Worm (Caenorhabditis elegans) whole organism, L3 larva: Measurements from ENCODE around the gene cest-35.1.

Source experiments
- R02D3.7 ChIP-seq: fragments of 150-350 bp; optimal IDR thresholded peaks from 2 replicates; lab custom pipeline; 2014; ENCODE audit warnings: missing biosample characterization, missing genetic modification characterization
- ZK546.5 ChIP-seq: sonication (generic microtip); optimal IDR thresholded peaks from 2 replicates; lab custom pipeline; 2017; ENCODE audit warnings: missing biosample characterization, missing genetic modification characterization
- aly-2 ChIP-seq: fragments of 150-350 bp; optimal IDR thresholded peaks from 2 replicates; lab custom pipeline; 2014; ENCODE audit warnings: missing biosample characterization, missing genetic modification characterization
- ama-1 ChIP-seq: fragments of 150-350 bp; optimal IDR thresholded peaks from 2 replicates; lab custom pipeline; 2018
- ceh-28 ChIP-seq: fragments of 150-350 bp; optimal IDR thresholded peaks from 2 replicates; lab custom pipeline; 2014; ENCODE audit warnings: missing biosample characterization, missing genetic modification reagents, missing genetic modification characterization
- ceh-82 ChIP-seq: fragments of 150-350 bp; optimal IDR thresholded peaks from 2 replicates; lab custom pipeline; 2014; ENCODE audit warnings: missing biosample characterization, missing genetic modification characterization
- ceh-9 ChIP-seq: sonication (generic microtip); optimal IDR thresholded peaks from 2 replicates; lab custom pipeline; 2018; ENCODE audit warnings: missing biosample characterization, missing genetic modification characterization
- daf-12 ChIP-seq: fragments of 150-350 bp; optimal IDR thresholded peaks from 2 replicates; lab custom pipeline; 2014; ENCODE audit warnings: missing biosample characterization, missing genetic modification reagents, missing genetic modification characterization
- egl-27 ChIP-seq: sonication (generic microtip); optimal IDR thresholded peaks from 4 replicates; lab custom pipeline; 2017; ENCODE audit warnings: missing biosample characterization, missing genetic modification reagents, missing genetic modification characterization
- egl-5 ChIP-seq: fragments of 150-350 bp; optimal IDR thresholded peaks from 2 replicates; lab custom pipeline; 2017; ENCODE audit warnings: missing biosample characterization, missing genetic modification reagents, missing genetic modification characterization, inconsistent platforms
- elt-1 ChIP-seq: fragments of 150-350 bp; optimal IDR thresholded peaks from 2 replicates; lab custom pipeline; 2014; ENCODE audit warnings: missing biosample characterization, missing genetic modification characterization
- eor-1 ChIP-seq, 2 experiments: fragments of 150-350 bp; optimal IDR thresholded peaks; 2 replicates each; lab custom pipeline; 2014 to 2018; ENCODE audit warnings: missing biosample characterization in 2 of 2, missing genetic modification characterization in 2 of 2
- fkh-10 ChIP-seq: sonication (generic microtip); optimal IDR thresholded peaks from 2 replicates; lab custom pipeline; 2017; ENCODE audit warnings: missing biosample characterization, missing genetic modification reagents, missing genetic modification characterization
- fos-1 ChIP-seq: fragments of 150-350 bp; optimal IDR thresholded peaks from 2 replicates; lab custom pipeline; 2014; ENCODE audit warnings: missing biosample characterization, missing genetic modification characterization
- hmg-11 ChIP-seq: sonication (generic microtip); optimal IDR thresholded peaks from 2 replicates; lab custom pipeline; 2016; ENCODE audit warnings: missing genetic modification characterization, missing compliant biosample characterization
- lin-15B ChIP-seq: fragments of 150-350 bp; optimal IDR thresholded peaks from 2 replicates; lab custom pipeline; 2014; ENCODE audit warnings: missing biosample characterization, missing genetic modification characterization
- lsy-12 ChIP-seq: sonication (generic microtip); optimal IDR thresholded peaks from 2 replicates; lab custom pipeline; 2016; ENCODE audit warnings: mild to moderate bottlenecking, missing genetic modification characterization, missing compliant biosample characterization
- mdl-1 ChIP-seq: fragments of 150-350 bp; optimal IDR thresholded peaks from 2 replicates; lab custom pipeline; 2014; ENCODE audit warnings: missing biosample characterization, missing genetic modification characterization
- mml-1 ChIP-seq: fragments of 150-350 bp; sonication (generic microtip); optimal IDR thresholded peaks from 3 replicates; lab custom pipeline; 2014; ENCODE audit warnings: missing biosample characterization, missing genetic modification characterization
- nfya-1 ChIP-seq: sonication (generic microtip); optimal IDR thresholded peaks from 2 replicates; lab custom pipeline; 2017; ENCODE audit warnings: missing genetic modification characterization, mild to moderate bottlenecking, missing compliant biosample characterization, antibody characterized with exemption, moderate library complexity; ENCODE audit not compliant: insufficient read depth
- nhr-11 ChIP-seq: fragments of 150-350 bp; optimal IDR thresholded peaks from 2 replicates; lab custom pipeline; 2014; ENCODE audit warnings: missing biosample characterization, missing genetic modification characterization
- nhr-23 ChIP-seq: fragments of 150-350 bp; optimal IDR thresholded peaks from 2 replicates; lab custom pipeline; 2014; ENCODE audit warnings: missing biosample characterization, missing genetic modification reagents, missing genetic modification characterization
- nhr-237 ChIP-seq: fragments of 150-350 bp; optimal IDR thresholded peaks from 2 replicates; lab custom pipeline; 2014; ENCODE audit warnings: missing biosample characterization, missing genetic modification characterization
- nhr-28 ChIP-seq: fragments of 150-350 bp; optimal IDR thresholded peaks from 2 replicates; lab custom pipeline; 2014; ENCODE audit warnings: missing biosample characterization, missing genetic modification characterization
- nhr-43 ChIP-seq: sonication (generic microtip); optimal IDR thresholded peaks from 2 replicates; lab custom pipeline; 2016; ENCODE audit warnings: mild to moderate bottlenecking, missing genetic modification characterization, missing compliant biosample characterization; ENCODE audit not compliant: poor library complexity, severe bottlenecking
- nhr-67 ChIP-seq: fragments of 150-350 bp; optimal IDR thresholded peaks from 2 replicates; lab custom pipeline; 2014; ENCODE audit warnings: missing biosample characterization, missing genetic modification characterization
- nhr-76 ChIP-seq: fragments of 150-350 bp; sonication (generic microtip); optimal IDR thresholded peaks from 5 replicates; lab custom pipeline; 2014; ENCODE audit warnings: missing biosample characterization, missing genetic modification characterization
- nhr-77 ChIP-seq: fragments of 150-350 bp; optimal IDR thresholded peaks from 2 replicates; lab custom pipeline; 2014; ENCODE audit warnings: missing biosample characterization, missing genetic modification characterization
- pqm-1 ChIP-seq: fragments of 150-350 bp; optimal IDR thresholded peaks from 2 replicates; lab custom pipeline; 2017; ENCODE audit warnings: missing biosample characterization, missing genetic modification characterization, inconsistent platforms
- skn-1 ChIP-seq: fragments of 150-350 bp; optimal IDR thresholded peaks from 2 replicates; lab custom pipeline; 2014; ENCODE audit warnings: missing biosample characterization, missing genetic modification characterization
- snpc-4 ChIP-seq: fragments of 150-350 bp; optimal IDR thresholded peaks from 2 replicates; lab custom pipeline; 2014; ENCODE audit warnings: missing biosample characterization, missing genetic modification characterization
- tbx-2 ChIP-seq: sonication (generic microtip); optimal IDR thresholded peaks from 2 replicates; lab custom pipeline; 2016; ENCODE audit warnings: mild to moderate bottlenecking, missing genetic modification characterization, missing compliant biosample characterization
- unc-62 ChIP-seq: fragments of 150-350 bp; sonication (generic microtip); optimal IDR thresholded peaks from 4 replicates; lab custom pipeline; 2014; ENCODE audit warnings: missing biosample characterization, missing genetic modification reagents, missing genetic modification characterization
- zag-1 ChIP-seq: fragments of 150-350 bp; optimal IDR thresholded peaks from 2 replicates; lab custom pipeline; 2014; ENCODE audit warnings: missing biosample characterization, missing genetic modification characterization
- ztf-11 ChIP-seq: fragments of 150-350 bp; optimal IDR thresholded peaks from 2 replicates; lab custom pipeline; 2014; ENCODE audit warnings: missing biosample characterization, missing genetic modification characterization
- ztf-4 ChIP-seq: fragments of 150-350 bp; optimal IDR thresholded peaks from 2 replicates; lab custom pipeline; 2014; ENCODE audit warnings: missing biosample characterization, missing genetic modification characterization

The cest-35.1 gene

ce11 chrV:5259448-5259847 lies 16.5 kb upstream of the cest-35.1 start, which contains the start of gene srt-70:
Gene srt-70 (minus strand): TSS chrV:5259548.
- TF ChIP-seq hmg-11 (no peak), nhr-11 (tag; lab: Kevin White, UChicago) (no peak), nhr-77 (tag; lab: Kevin White, UChicago) (no peak), lsy-12 (tag; lab: Kevin White, UChicago) (no peak), elt-1 (tag; lab: Kevin White, UChicago) (no peak), tbx-2 (tag; lab: Kevin White, UChicago) (no peak), R02D3.7 (tag; lab: Kevin White, UChicago) (no peak), unc-62 (no peak), ztf-11 (tag; lab: Kevin White, UChicago) (no peak), daf-12 (tag; lab: Kevin White, UChicago) (no peak), egl-27 (no peak), pqm-1 (tag; lab: Kevin White, UChicago) (no peak), snpc-4 (tag; lab: Kevin White, UChicago) (no peak), nfya-1 (tag; lab: Kevin White, UChicago) (no peak), ceh-82 (tag; lab: Kevin White, UChicago) (no peak)

ce11 chrV:5257358-5257757 lies 14.4 kb upstream of the cest-35.1 start, which contains the start of gene srt-67:
Gene srt-67 (minus strand): TSS chrV:5257458.
- TF ChIP-seq nhr-237 (tag; lab: Kevin White, UChicago) (no peak), zag-1 (tag; lab: Kevin White, UChicago) (no peak), skn-1 (no peak), mml-1 (no peak), tbx-2 (tag; lab: Kevin White, UChicago) (no peak), ztf-11 (tag; lab: Kevin White, UChicago) (no peak), lin-15B (no peak), fkh-10 (GFP tag; lab: Kevin White, UChicago) (no peak)

ce11 chrV:5252016-5252415 lies 9.1 kb upstream of the cest-35.1 start, which contains the start of gene srt-68:
Gene srt-68 (minus strand): TSS chrV:5252116.
- TF ChIP-seq ceh-9 (tag; lab: Kevin White, UChicago) (no peak), mml-1 (no peak)

ce11 chrV:5239903-5240302 lies 3.0 kb downstream of the cest-35.1 start, which contains the start of gene B0238.15:
Gene B0238.15 (plus strand): TSS chrV:5240203.
- TF ChIP-seq pqm-1 (tag; lab: Kevin White, UChicago) (no peak), nhr-23 (tag; lab: Kevin White, UChicago) (no peak), skn-1 (no peak), ZK546.5 (no peak), hmg-11 (no peak), ama-1 (no peak), egl-5 (tag; lab: Kevin White, UChicago) (no peak), nfya-1 (tag; lab: Kevin White, UChicago) (no peak), nhr-76 (tag; lab: Kevin White, UChicago) (no peak), eor-1 (tag; optimal IDR thresholded peaks at IDR 0.05; lab: Kevin White, UChicago) (no peak), nhr-237 (tag; lab: Kevin White, UChicago) (no peak), ztf-4 (tag; lab: Kevin White, UChicago) (no peak), aly-2 (no peak), nhr-28 (tag; lab: Kevin White, UChicago) (no peak), nhr-67 (tag; lab: Kevin White, UChicago) (no peak), fos-1 (tag; lab: Kevin White, UChicago) (no peak), snpc-4 (tag; lab: Kevin White, UChicago) (no peak), mdl-1 (tag; lab: Kevin White, UChicago) (no peak), ceh-28 (no peak), nhr-43 (tag; lab: Kevin White, UChicago) (no peak)

- TF ChIP-seq elt-1 (tag; lab: Kevin White, UChicago) (no peak), aly-2 (no peak)
These were observed 3.5 kb downstream of the cest-35.1 start, which contains the start of gene C52A10.3 for ce11 chrV:5239404-5239803. Gene C52A10.3 (minus strand): TSS chrV:5239504.
